Worm (Caenorhabditis elegans) whole organism, dauer: Measurements from ENCODE around the gene fbxa-56.

ENCODE experiments used
- unc-62 ChIP-seq: sonication (generic microtip); optimal IDR thresholded peaks from 2 replicates; lab custom pipeline; 2017; ENCODE audit warnings: missing biosample characterization, missing genetic modification reagents, missing genetic modification characterization

The fbxa-56 gene

DNA sequence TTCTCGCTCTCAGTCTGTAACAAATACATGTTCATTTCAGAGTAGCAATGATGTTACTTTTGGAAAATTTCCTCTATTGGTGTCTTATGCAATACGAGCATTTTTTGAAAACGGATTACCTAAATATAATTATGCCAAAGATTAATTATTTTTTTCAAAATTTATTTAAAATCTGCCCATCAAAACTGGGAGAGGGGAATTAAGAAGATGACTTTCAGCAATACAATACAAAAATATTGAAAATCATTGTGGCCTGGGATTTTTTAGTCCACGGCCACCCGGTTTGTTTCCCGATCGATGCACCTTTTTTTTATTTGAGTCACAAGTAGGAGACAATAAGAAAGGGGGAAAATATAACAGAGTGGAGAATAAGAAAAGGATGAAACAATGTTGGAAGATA is at the start of gene fbxa-56:
TSS of gene fbxa-56 (minus strand) at position 101 of the 400 bp plus-strand sequence.
- no peak for TF ChIP-seq unc-62 (GFP tag; lab: Kevin White, UChicago)

ce11 chrIII:982961-983360 is 45.1 kb upstream of the fbxa-56 start, which contains the start of gene tbc-10:
TSS of gene tbc-10 (plus strand) at chrIII:983261.
- TF ChIP-seq unc-62 (GFP tag; lab: Kevin White, UChicago), result no peak

DNA sequence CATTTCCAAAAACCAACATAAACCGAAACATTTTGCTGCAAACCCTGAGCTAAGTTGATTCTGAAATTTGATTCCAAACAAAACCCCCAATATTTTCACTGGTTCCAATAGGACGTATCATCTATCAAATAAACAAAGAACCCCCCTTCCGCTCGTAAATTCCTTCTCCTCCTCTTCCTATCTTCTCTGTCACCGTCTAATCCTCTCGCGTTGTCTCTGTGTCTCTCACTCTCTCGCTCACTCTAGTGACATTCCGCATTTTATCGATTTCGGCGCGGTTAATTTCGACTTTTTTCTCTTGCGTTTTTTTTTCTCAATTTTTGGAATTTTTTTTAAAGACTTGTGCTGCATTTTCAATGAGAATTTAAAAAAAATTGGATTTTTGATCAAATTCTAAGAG is 44.1 kb upstream of the fbxa-56 start:
- TF ChIP-seq unc-62 (GFP tag; lab: Kevin White, UChicago), result no peak

ce11 chrIII:978889-979288 is 41.0 kb upstream of the fbxa-56 start:
- TF ChIP-seq unc-62 (GFP tag; lab: Kevin White, UChicago), result no peak

DNA sequence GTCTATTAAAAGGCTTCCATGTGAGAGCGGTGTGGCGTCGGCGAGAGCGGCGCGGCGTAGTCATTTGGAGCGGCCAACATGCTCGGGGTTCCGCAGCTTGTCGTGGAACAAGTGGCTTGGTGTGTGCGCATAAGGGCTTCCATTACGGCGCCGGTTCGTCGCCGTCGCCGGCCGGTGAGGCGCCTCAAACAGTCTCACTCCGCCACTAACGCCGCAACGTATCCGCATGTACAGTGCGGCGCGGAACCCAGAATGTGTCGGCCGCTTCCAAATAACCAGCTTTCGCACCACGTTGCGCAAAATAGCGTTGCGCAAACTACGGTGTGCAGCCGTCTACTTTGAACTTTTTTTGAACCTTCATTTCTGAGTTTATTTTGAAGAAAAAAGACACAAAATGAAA is 33.1 kb upstream of the fbxa-56 start:
- TF ChIP-seq unc-62 (GFP tag; lab: Kevin White, UChicago), result no peak

ce11 chrIII:966259-966658 is 28.4 kb upstream of the fbxa-56 start:
- no peak for TF ChIP-seq unc-62 (GFP tag; lab: Kevin White, UChicago)

DNA sequence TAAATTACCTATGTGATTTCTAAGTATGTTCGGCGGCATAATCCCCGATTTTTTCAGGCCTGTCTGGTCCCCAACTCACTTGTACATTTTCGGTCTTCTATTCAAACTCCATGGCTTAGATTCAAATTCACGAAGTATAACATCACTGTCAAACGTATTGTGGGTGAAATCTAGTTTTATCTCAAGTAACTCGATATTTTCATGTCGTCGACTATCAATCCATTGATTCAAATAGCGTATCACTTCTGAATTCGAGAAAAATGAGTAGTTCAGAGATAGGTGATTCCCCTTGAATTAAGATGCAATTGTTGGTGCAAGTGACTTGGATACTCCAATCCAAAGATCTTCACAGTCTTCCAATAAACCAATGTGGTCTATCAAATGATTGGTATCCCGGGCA is 26.8 kb upstream of the fbxa-56 start:
- no peak for TF ChIP-seq unc-62 (GFP tag; lab: Kevin White, UChicago)

- TF ChIP-seq unc-62 (GFP tag; lab: Kevin White, UChicago), result no peak
Observed at ce11 chrIII:961948-962347, 24.1 kb upstream of the fbxa-56 start, which contains the start of gene fbxa-51. TSS of gene fbxa-51 (plus strand) at chrIII:962269.

ce11 chrIII:955981-956380 is 18.1 kb upstream of the fbxa-56 start, which contains the start of gene fbxa-54:
TSS of gene fbxa-54 (plus strand) at chrIII:956334.
- TF ChIP-seq unc-62 (GFP tag; lab: Kevin White, UChicago), result no peak

- TF ChIP-seq unc-62 (GFP tag; lab: Kevin White, UChicago), result no peak
Observed at ce11 chrIII:954553-954952, 16.7 kb upstream of the fbxa-56 start, which contains the start of the genes T12B5.15 and T12B5.14. TSS of gene T12B5.15 (minus strand) at chrIII:954653. TSS of gene T12B5.14 (plus strand) at chrIII:954873.

- no peak for TF ChIP-seq unc-62 (GFP tag; lab: Kevin White, UChicago)
Observed at ce11 chrIII:952184-952583, 14.3 kb upstream of the fbxa-56 start, which contains the start of gene fbxa-10. TSS of gene fbxa-10 (plus strand) at chrIII:952390.

ce11 chrIII:950472-950871 is 12.6 kb upstream of the fbxa-56 start, which contains the start of the genes fbxa-67 and fbxa-11:
TSS of gene fbxa-67 (minus strand) at chrIII:950670.
TSS of gene fbxa-11 (plus strand) at chrIII:950869.
- TF ChIP-seq unc-62 (GFP tag; lab: Kevin White, UChicago), result no peak

DNA sequence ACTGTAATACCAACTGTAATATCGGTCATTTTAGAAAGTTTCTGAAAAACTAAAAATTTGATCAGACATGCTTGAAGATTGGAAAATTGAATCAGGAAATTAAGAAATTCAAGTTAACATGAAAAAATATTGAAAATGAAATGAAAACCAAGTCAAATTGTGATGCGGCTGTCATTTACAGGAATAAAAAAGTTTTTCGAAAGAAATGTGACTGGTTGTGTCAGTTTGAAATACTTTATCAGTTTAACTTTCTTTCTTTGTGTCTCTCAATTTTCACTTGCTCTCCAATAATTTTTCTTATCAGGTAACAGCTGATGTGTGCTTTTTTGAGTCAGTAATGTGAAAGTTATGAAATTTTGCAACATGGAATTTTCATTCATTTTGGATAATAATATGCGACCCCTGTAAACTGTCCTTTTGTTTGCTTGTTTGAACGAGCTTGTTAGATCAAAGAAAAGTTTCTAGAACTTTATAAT is 8.4 kb upstream of the fbxa-56 start, which contains the start of gene fbxa-60:
TSS of gene fbxa-60 (minus strand) at position 51 of the 476 bp plus-strand sequence.
- no peak for TF ChIP-seq unc-62 (GFP tag; lab: Kevin White, UChicago)

ce11 chrIII:943426-943927 is 5.6 kb upstream of the fbxa-56 start, which contains the start of gene fbxa-59:
TSS of gene fbxa-59 (minus strand) at chrIII:943476.
- no peak for TF ChIP-seq unc-62 (GFP tag; lab: Kevin White, UChicago)

DNA sequence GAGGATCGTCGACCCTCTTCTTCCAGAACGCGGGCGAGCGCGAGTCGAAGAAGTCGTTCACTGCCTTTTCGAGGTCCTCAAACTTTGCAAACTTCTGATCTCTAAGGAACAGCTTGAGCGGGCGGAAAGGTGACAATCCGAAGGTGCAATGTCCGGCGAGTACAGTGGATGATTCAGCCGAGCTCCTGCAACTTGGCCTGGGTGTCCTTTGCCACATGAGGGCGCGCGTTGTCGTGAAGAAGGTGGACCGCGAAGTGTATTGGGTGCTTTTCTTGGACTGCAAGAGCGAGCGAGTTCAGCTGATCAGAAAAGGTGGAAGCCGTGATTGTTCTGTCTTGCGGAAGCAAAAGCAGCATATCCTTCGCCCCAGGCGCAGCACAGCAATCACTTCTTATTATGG is 4.1 kb upstream of the fbxa-56 start:
- no peak for TF ChIP-seq unc-62 (GFP tag; lab: Kevin White, UChicago)

DNA sequence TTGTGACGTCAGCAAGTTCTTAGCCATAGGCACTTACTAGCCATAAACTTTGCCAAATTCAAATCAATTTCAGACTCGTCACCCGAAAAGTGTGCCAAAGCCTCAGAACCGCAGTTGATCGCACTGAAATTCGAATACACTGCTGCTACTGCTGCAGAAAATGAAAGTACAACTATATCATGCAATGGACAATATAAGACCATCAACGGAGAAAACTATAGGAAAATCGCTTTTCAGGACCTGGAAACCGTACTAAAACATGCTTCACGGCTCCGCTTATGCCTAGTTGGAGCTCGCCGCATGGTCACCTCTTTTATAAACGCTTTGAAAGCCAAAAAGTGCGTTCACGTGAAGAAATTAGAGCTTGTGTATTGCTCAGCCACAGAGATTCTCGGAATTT is 708 bp upstream of the fbxa-56 start, which contains the start of gene fbxa-22:
TSS of gene fbxa-22 (plus strand) at position 301 of the 400 bp plus-strand sequence.
- no peak for TF ChIP-seq unc-62 (GFP tag; lab: Kevin White, UChicago)

- TF ChIP-seq unc-62 (GFP tag; lab: Kevin White, UChicago), result no peak
Observed at ce11 chrIII:936037-936507, 1.8 kb downstream of the fbxa-56 start, which contains the start of gene fbxa-55. TSS of gene fbxa-55 (minus strand) at chrIII:936087.
